Fruit fly (Drosophila melanogaster): ENCODE data around the gene hzg.

Gene hzg

DNA sequence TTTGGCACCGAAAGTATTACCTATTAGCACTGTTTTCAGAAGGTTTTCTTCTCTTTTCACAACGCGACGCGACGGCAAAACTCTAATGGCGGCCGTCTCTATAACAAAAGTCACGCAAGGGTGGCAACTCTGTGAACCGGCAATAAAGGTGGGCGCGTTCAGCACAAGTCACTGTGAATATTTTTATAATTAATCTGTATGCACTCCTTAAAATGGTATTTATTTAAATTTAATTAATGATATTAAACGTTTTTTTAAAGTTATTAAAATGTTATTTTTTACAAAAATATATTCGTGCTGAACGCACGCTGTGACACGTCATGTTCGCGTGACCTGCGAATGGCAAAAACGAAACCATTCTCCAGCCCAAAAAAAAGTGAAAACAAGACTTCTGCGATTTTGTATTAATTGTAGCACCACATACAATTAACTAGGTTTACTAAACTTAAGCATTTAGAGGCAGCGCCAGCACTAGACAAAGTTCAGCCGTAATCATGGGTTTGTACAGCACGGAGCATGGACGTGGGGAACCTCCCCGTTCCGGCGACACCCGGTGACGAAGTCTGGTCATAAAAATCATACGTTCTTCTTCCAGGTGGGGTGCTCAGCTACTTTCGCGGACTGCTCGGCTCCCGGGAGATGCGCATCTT, 21.6 kb downstream of the hzg start, which contains the start of the genes brm and Arl1 (continued):
- TF ChIP-seq CG16779 (tag; optimal IDR thresholded peaks at IDR 0.05) = no peak
- TF ChIP-seq CG8632 (GFP tag; optimal IDR thresholded peaks at IDR 0.05) = peak; percentile 98
- TF ChIP-seq lz (GFP tag; optimal IDR thresholded peaks at IDR 0.05) = peak; percentile 96
- peak; percentile 92 for TF ChIP-seq Hr39 (GFP tag; optimal IDR thresholded peaks at IDR 0.05)
- TF ChIP-seq acj6 (GFP tag; optimal IDR thresholded peaks at IDR 0.05) = peak; percentile 98
- peak; percentile 98 for TF ChIP-seq CG3919 (GFP tag; optimal IDR thresholded peaks at IDR 0.05)
- TF ChIP-seq eg (GFP tag; IDR thresholded peaks at IDR 0.05) = peak; percentile 99
- peak; percentile 98 for TF ChIP-seq Sox15 (GFP tag; optimal IDR thresholded peaks at IDR 0.05)
- TF ChIP-seq OdsH (GFP tag; optimal IDR thresholded peaks at IDR 0.05) = peak; percentile 98
- peak; percentile 6 for TF ChIP-seq Hr38 (GFP tag; optimal IDR thresholded peaks at IDR 0.05)

- TF ChIP-seq lz (GFP tag; optimal IDR thresholded peaks at IDR 0.05) = no peak
- no peak for TF ChIP-seq Ets21C (GFP tag; optimal IDR thresholded peaks at IDR 0.05)
- no peak for TF ChIP-seq CG6792 (GFP tag; optimal IDR thresholded peaks at IDR 0.05)
- TF ChIP-seq CG6854 (GFP tag; optimal IDR thresholded peaks at IDR 0.05) = no peak
- no peak for TF ChIP-seq Sox14 (GFP tag; optimal IDR thresholded peaks at IDR 0.05)
- TF ChIP-seq Ets96B (tag; optimal IDR thresholded peaks at IDR 0.05) = no peak
- TF ChIP-seq CG15336 (GFP tag; IDR thresholded peaks at IDR 0.05) = no peak
- no peak for TF ChIP-seq esn (GFP tag; optimal IDR thresholded peaks at IDR 0.05)
- no peak for TF ChIP-seq CG8119 (GFP tag; IDR thresholded peaks at IDR 0.05)
- no peak for TF ChIP-seq CG7368 (GFP tag; optimal IDR thresholded peaks at IDR 0.05)
- no peak for TF ChIP-seq CG9139 (GFP tag; optimal IDR thresholded peaks at IDR 0.05)
These were observed 22.4 kb downstream of the hzg start for dm6 chr3L:15982148-15982547.

DNA sequence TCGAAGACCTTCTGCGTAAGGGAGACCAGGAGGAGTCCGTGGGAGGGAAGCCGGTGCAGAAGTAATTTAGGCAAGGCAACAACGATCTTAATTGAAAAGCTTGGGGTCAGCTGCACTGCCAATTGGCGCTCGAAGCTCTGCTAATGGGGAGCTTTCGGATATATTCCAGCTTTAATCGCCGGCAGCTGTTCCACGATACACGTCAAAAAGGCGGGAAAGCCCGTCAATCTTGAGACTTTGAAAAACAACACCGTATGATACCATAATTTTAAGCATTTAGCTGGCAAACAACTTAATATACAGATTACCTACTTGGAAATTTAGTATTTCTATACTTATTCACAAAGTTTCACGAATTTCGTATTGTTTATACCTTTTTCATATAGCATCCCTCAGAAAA, 23.1 kb downstream of the hzg start:
- peak; percentile 9 for TF ChIP-seq vri (GFP tag; optimal IDR thresholded peaks at IDR 0.05)
- no peak for TF ChIP-seq Smox (GFP tag; optimal IDR thresholded peaks at IDR 0.05)

- TF ChIP-seq fkh (GFP tag; optimal IDR thresholded peaks at IDR 0.05) (peak; percentile 51), CG6792 (GFP tag; optimal IDR thresholded peaks at IDR 0.05) (no peak)
These were observed 24.6 kb downstream of the hzg start, which contains the start of gene CG17027 for dm6 chr3L:15979912-15980311. TSS of gene CG17027 (plus strand) at chr3L:15980100.

DNA sequence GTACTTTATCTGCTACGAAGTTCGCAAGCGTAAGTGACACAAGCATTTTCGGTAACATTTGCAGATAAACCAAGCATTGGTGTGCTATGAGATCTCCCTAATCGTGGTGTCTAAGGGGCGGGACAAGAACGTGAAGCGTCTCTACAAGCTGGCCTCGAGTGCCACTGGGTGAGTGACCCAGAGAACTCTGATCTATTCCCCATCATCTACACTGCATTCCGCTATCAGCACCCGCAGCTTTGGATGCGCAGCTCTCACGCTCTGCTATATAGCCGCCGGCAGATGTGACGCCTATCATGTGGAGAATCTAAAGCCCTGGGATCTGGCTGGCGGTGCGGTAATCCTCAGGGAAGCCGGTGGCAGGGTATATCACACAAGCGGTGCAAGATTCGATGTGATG, 25.3 kb downstream of the hzg start:
- TF ChIP-seq vri (GFP tag; optimal IDR thresholded peaks at IDR 0.05) = peak; percentile 21
- TF ChIP-seq svp (GFP tag) = peak; percentile 99
- TF ChIP-seq CG4318 (GFP tag; optimal IDR thresholded peaks at IDR 0.05) = no peak

- TF ChIP-seq net (GFP tag; optimal IDR thresholded peaks at IDR 0.05) (no peak), CG3032 (tag; optimal IDR thresholded peaks at IDR 0.05) (no peak), Hr39 (GFP tag; optimal IDR thresholded peaks at IDR 0.05) (no peak), spab (GFP tag; optimal IDR thresholded peaks at IDR 0.05) (no peak), eg (GFP tag; IDR thresholded peaks at IDR 0.05) (no peak), CG11762 (GFP tag; optimal IDR thresholded peaks at IDR 0.05; ENCODE audit: insufficient read depth) (no peak), Eip75B (GFP tag; optimal IDR thresholded peaks at IDR 0.05) (no peak), Ets96B (tag; optimal IDR thresholded peaks at IDR 0.05) (no peak), Eip93F (GFP tag; optimal IDR thresholded peaks at IDR 0.05) (no peak), CG8319 (GFP tag; optimal IDR thresholded peaks at IDR 0.05) (no peak), CG16779 (tag; optimal IDR thresholded peaks at IDR 0.05) (no peak), ss (GFP tag; optimal IDR thresholded peaks at IDR 0.05) (no peak), Met (GFP tag; optimal IDR thresholded peaks at IDR 0.05) (no peak), achi (GFP tag; optimal IDR thresholded peaks at IDR 0.05) (no peak), fd59A (GFP tag; optimal IDR thresholded peaks at IDR 0.05) (no peak), CG6854 (GFP tag; optimal IDR thresholded peaks at IDR 0.05) (no peak), CG10669 (GFP tag; optimal IDR thresholded peaks at IDR 0.05) (no peak), Sox15 (GFP tag; optimal IDR thresholded peaks at IDR 0.05) (no peak), Hr38 (GFP tag; optimal IDR thresholded peaks at IDR 0.05) (no peak), CG15336 (GFP tag; IDR thresholded peaks at IDR 0.05) (no peak)
These were observed 26.3 kb downstream of the hzg start, which contains the start of gene CG17028 for dm6 chr3L:15978224-15978623. TSS of gene CG17028 (plus strand) at chr3L:15978524.

Data from whole organism, prepupa.